Worm (Caenorhabditis elegans): ENCODE results near the gene R05H11.2.
A peak's percentile ranks its signal among the peaks of the same experiment; 100 is the strongest.

DNA sequence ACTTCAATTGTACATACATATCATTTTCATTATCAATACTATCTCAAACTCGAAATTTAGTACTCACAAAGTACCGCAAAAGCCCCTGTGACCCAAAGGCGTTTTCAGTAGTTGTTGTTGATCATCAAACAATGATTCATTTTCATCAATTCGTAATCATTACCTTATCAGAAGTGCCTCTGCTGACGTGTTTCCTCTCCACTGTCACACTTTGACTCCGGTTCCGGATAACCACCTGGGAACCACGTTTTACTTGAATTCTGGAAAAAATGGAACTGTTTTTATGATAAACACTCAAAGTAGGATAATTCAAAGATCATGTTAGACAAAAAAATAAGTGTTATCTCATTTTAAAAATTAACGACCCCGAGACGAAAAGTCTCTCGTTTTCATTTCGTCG, 19.9 kb downstream of the R05H11.2 start:
- no peak for TF ChIP-seq dve-1 (tag; optimal IDR thresholded peaks at IDR 0.05; ENCODE audit: insufficient read depth)
- TF ChIP-seq zip-11 (GFP tag; IDR thresholded peaks at IDR 0.05) = no peak
- no peak for TF ChIP-seq tag-97 (GFP tag; IDR thresholded peaks at IDR 0.05)
- TF ChIP-seq gei-8 (GFP tag; optimal IDR thresholded peaks at IDR 0.05) = no peak
- TF ChIP-seq unc-62 (GFP tag; optimal IDR thresholded peaks at IDR 0.05 in 1 of 2) = peak in 1 of 2 experiments; percentile 23
- TF ChIP-seq unc-62 (tag; optimal IDR thresholded peaks at IDR 0.05) = no peak

Measured in whole organism, L4 larva.